Worm (Caenorhabditis elegans) whole organism, mixed stage, embryonic: ENCODE results near the gene peb-1.

Source experiments
- M03D4.4 ChIP-seq: sonication (generic microtip); optimal IDR thresholded peaks from 2 replicates; lab custom pipeline; 2017; ENCODE audit warnings: mild to moderate bottlenecking, missing genetic modification characterization, missing compliant biosample characterization
- bed-3 ChIP-seq: fragments of 200-800 bp; sonication (Bioruptor generic); optimal IDR thresholded peaks from 3 replicates; lab custom pipeline; 2018; ENCODE audit warnings: mild to moderate bottlenecking, missing genetic modification characterization, moderate library complexity, missing compliant biosample characterization
- blmp-1 ChIP-seq: fragments of 150-350 bp; optimal IDR thresholded peaks from 2 replicates; lab custom pipeline; 2014; ENCODE audit warnings: missing biosample characterization, missing genetic modification characterization
- ceh-43 ChIP-seq: fragments of 200-800 bp; sonication (Bioruptor generic); optimal IDR thresholded peaks from 2 replicates; lab custom pipeline; 2018; ENCODE audit warnings: mild to moderate bottlenecking, missing genetic modification characterization, moderate library complexity, missing compliant biosample characterization
- ceh-83 ChIP-seq: fragments of 200-800 bp; sonication (Bioruptor generic); optimal IDR thresholded peaks from 2 replicates; lab custom pipeline; 2018; ENCODE audit warnings: mild to moderate bottlenecking, missing genetic modification characterization, missing compliant biosample characterization
- cnd-1 ChIP-seq: fragments of 200-800 bp; sonication (Bioruptor generic); optimal IDR thresholded peaks from 2 replicates; lab custom pipeline; 2018; ENCODE audit warnings: mild to moderate bottlenecking, missing genetic modification characterization, missing compliant biosample characterization
- drap-1 ChIP-seq: fragments of 200-800 bp; sonication (Bioruptor generic); optimal IDR thresholded peaks from 3 replicates; lab custom pipeline; 2018; ENCODE audit warnings: mild to moderate bottlenecking, missing genetic modification characterization, missing compliant biosample characterization
- elt-1 ChIP-seq: sonication (generic microtip); optimal IDR thresholded peaks from 2 replicates; lab custom pipeline; 2017; ENCODE audit warnings: missing genetic modification characterization, mild to moderate bottlenecking, missing compliant biosample characterization, antibody characterized with exemption, moderate library complexity, borderline replicate concordance; ENCODE audit not compliant: insufficient read depth
- elt-3 ChIP-seq: fragments of 150-350 bp; optimal IDR thresholded peaks from 2 replicates; lab custom pipeline; 2014; ENCODE audit warnings: missing biosample characterization, missing genetic modification characterization
- flh-1 ChIP-seq: fragments of 200-800 bp; sonication (Bioruptor generic); optimal IDR thresholded peaks from 2 replicates; lab custom pipeline; 2018; ENCODE audit warnings: mild to moderate bottlenecking, missing genetic modification characterization, moderate library complexity, missing compliant biosample characterization
- ham-2 ChIP-seq: fragments of 200-800 bp; sonication (Bioruptor generic); optimal IDR thresholded peaks from 2 replicates; lab custom pipeline; 2018; ENCODE audit warnings: mild to moderate bottlenecking, missing genetic modification characterization, missing compliant biosample characterization
- hlh-1 ChIP-seq: fragments of 150-350 bp; optimal IDR thresholded peaks from 2 replicates; lab custom pipeline; 2014; ENCODE audit warnings: missing biosample characterization, missing genetic modification reagents, missing genetic modification characterization
- lin-13 ChIP-seq: fragments of 150-350 bp; optimal IDR thresholded peaks from 2 replicates; lab custom pipeline; 2014; ENCODE audit warnings: missing biosample characterization, missing genetic modification characterization
- mep-1 ChIP-seq: fragments of 150-350 bp; optimal IDR thresholded peaks from 2 replicates; lab custom pipeline; 2017; ENCODE audit warnings: missing biosample characterization, missing genetic modification reagents, missing genetic modification characterization, inconsistent platforms
- mls-2 ChIP-seq: sonication (generic microtip); optimal IDR thresholded peaks from 2 replicates; lab custom pipeline; 2016; ENCODE audit warnings: mild to moderate bottlenecking, missing genetic modification characterization, moderate library complexity, missing compliant biosample characterization
- nhr-12 ChIP-seq: fragments of 150-350 bp; optimal IDR thresholded peaks from 2 replicates; lab custom pipeline; 2014; ENCODE audit warnings: missing biosample characterization, missing genetic modification characterization
- nhr-2 ChIP-seq: fragments of 150-350 bp; optimal IDR thresholded peaks from 2 replicates; lab custom pipeline; 2014; ENCODE audit warnings: missing biosample characterization, missing genetic modification characterization
- nhr-237 ChIP-seq: fragments of 150-350 bp; optimal IDR thresholded peaks from 2 replicates; lab custom pipeline; 2014; ENCODE audit warnings: missing biosample characterization, missing genetic modification characterization
- sem-2 ChIP-seq: fragments of 200-800 bp; sonication (Bioruptor generic); optimal IDR thresholded peaks from 2 replicates; lab custom pipeline; 2018; ENCODE audit warnings: mild to moderate bottlenecking, missing genetic modification characterization, missing compliant biosample characterization
- snpc-4 ChIP-seq: fragments of 150-350 bp; optimal IDR thresholded peaks from 2 replicates; lab custom pipeline; 2014; ENCODE audit warnings: missing biosample characterization, missing genetic modification characterization
- sptf-1 ChIP-seq: sonication (generic microtip); optimal IDR thresholded peaks from 2 replicates; lab custom pipeline; 2017; ENCODE audit warnings: mild to moderate bottlenecking, missing genetic modification characterization, moderate library complexity, missing compliant biosample characterization
- tbx-8 ChIP-seq: fragments of 200-800 bp; sonication (Bioruptor generic); optimal IDR thresholded peaks from 2 replicates; lab custom pipeline; 2018; ENCODE audit warnings: mild to moderate bottlenecking, missing genetic modification characterization, moderate library complexity, missing compliant biosample characterization
- unc-120 ChIP-seq: sonication (generic microtip); optimal IDR thresholded peaks from 2 replicates; lab custom pipeline; 2017; ENCODE audit warnings: missing genetic modification characterization, missing compliant biosample characterization; ENCODE audit not compliant: poor library complexity, severe bottlenecking
- unc-39 ChIP-seq: fragments of 150-350 bp; optimal IDR thresholded peaks from 2 replicates; lab custom pipeline; 2014; ENCODE audit warnings: missing biosample characterization, missing genetic modification characterization
- unc-62 ChIP-seq: fragments of 150-350 bp; optimal IDR thresholded peaks from 2 replicates; lab custom pipeline; 2014; ENCODE audit warnings: missing biosample characterization, missing genetic modification reagents, missing genetic modification characterization
- zip-8 ChIP-seq: fragments of 150-350 bp; optimal IDR thresholded peaks from 2 replicates; lab custom pipeline; 2014; ENCODE audit warnings: missing biosample characterization, missing genetic modification characterization
- ztf-11 ChIP-seq: fragments of 150-350 bp; optimal IDR thresholded peaks from 2 replicates; lab custom pipeline; 2014; ENCODE audit warnings: missing biosample characterization, missing genetic modification characterization

Gene peb-1

DNA sequence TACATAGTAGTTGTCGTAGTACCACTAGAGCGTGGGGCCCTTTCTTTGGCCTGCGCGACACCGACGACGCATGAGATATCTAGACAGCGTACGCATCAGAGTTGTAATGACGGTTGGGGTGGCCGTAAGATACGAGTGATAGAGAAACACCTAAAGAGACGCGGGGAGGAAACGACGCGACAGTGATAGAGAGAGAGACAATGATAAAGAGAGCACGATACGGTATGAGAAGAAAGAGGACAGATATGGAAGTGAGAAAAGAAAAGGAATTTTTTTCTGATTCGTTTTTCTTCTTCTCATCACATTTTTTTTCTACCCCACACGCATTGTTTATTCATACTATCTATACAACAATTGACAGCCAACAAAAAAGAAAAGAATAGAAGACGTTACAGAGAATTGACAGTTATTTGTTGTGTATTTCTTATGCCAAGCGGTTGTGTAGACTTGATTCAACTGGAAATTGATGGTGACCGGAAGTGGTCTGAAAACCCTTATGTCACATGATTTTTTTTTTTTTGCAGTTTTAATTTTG lies 32.4 kb upstream of the peb-1 start:
- TF ChIP-seq sptf-1 (tag; lab: Kevin White, UChicago), result no peak
- TF ChIP-seq snpc-4 (tag; lab: Kevin White, UChicago), result no peak
- no peak for TF ChIP-seq unc-120
- no peak for TF ChIP-seq ham-2 (GFP tag; lab: Kevin White, UChicago)
- no peak for TF ChIP-seq bed-3
- no peak for TF ChIP-seq zip-8
- no peak for TF ChIP-seq ceh-83 (GFP tag; lab: Kevin White, UChicago)

DNA sequence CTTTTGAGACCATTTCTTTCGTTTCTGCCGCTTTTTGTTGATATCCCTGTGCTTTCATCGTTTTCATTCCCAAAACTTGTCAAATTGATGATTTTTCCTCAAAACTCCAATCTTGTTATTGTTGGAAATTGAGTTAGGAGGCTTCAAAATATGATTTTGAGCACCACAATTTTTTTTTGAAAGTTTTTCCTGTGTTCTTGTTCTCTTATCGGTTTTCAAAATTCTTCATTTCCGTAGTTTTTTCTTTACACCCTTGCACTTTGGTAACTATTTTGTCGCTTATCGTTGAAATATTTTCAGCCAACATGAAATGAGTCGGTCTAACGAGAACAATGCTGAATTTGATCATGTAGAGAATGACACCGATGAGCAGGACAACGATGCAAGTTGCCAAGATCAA lies 30.3 kb upstream of the peb-1 start, which contains the start of gene F48B9.1:
F48B9.1 (plus strand) TSS at position 301 of the 400 bp plus-strand sequence.
- TF ChIP-seq unc-62 (GFP tag; lab: Kevin White, UChicago), result no peak
- no peak for TF ChIP-seq sem-2 (GFP tag; lab: Kevin White, UChicago)

- TF ChIP-seq hlh-1 (tag; lab: Kevin White, UChicago) (peak; percentile 83), unc-39 (tag; lab: Kevin White, UChicago) (no peak), unc-120 (peak; percentile 29)
Measured at ce11 chrX:2188885-2189284, 22.0 kb upstream of the peb-1 start.

ce11 chrX:2190740-2191139 lies 20.1 kb upstream of the peb-1 start:
- no peak for TF ChIP-seq mls-2 (tag; lab: Kevin White, UChicago)
- no peak for TF ChIP-seq cnd-1 (tag; lab: Kevin White, UChicago)
- no peak for TF ChIP-seq sem-2 (GFP tag; lab: Kevin White, UChicago)
- no peak for TF ChIP-seq tbx-8 (GFP tag; lab: Kevin White, UChicago)
- no peak for TF ChIP-seq nhr-237 (tag; lab: Kevin White, UChicago)
- TF ChIP-seq elt-3, result no peak
- TF ChIP-seq unc-62 (GFP tag; lab: Kevin White, UChicago), result no peak
- TF ChIP-seq snpc-4 (tag; lab: Kevin White, UChicago), result no peak
- TF ChIP-seq mep-1, result no peak
- no peak for TF ChIP-seq nhr-2 (tag; lab: Kevin White, UChicago)
- no peak for TF ChIP-seq sptf-1 (tag; lab: Kevin White, UChicago)
- no peak for TF ChIP-seq flh-1 (GFP tag; lab: Kevin White, UChicago)
- TF ChIP-seq zip-8, result no peak
- TF ChIP-seq, all 35 proteins: peak for 0

- no peak for TF ChIP-seq zip-8
- TF ChIP-seq drap-1 (GFP tag; lab: Kevin White, UChicago), result no peak
- TF ChIP-seq sem-2 (GFP tag; lab: Kevin White, UChicago), result no peak
- TF ChIP-seq nhr-2 (tag; lab: Kevin White, UChicago), result no peak
- TF ChIP-seq ztf-11, result no peak
- no peak for TF ChIP-seq snpc-4 (tag; lab: Kevin White, UChicago)
- TF ChIP-seq ceh-43 (GFP tag; lab: Kevin White, UChicago), result no peak
- TF ChIP-seq flh-1 (GFP tag; lab: Kevin White, UChicago), result no peak
- no peak for TF ChIP-seq bed-3
Measured at ce11 chrX:2191925-2192554, 18.8 kb upstream of the peb-1 start, which contains the start of gene gap-1. gap-1 (plus strand) TSS chrX:2192504.

DNA sequence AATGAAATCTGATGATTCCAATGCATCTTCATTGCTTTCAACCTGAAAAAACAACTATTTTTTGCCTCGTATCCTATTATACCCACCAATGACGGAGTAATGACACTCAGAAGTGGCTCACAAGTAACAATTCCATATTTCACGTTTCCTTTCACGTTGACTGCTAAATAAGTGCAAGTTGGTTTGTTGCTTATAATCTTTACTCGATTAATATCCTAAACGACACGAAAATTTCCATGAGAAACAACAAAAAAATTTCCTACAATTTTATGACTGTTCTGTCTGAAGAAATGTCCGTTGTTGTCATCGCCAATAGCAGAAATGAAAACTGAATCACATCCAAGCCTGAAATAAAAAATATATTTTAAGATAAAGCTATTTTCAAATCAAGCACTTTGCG lies 13.4 kb upstream of the peb-1 start:
- TF ChIP-seq tbx-8 (GFP tag; lab: Kevin White, UChicago) (no peak), snpc-4 (tag; lab: Kevin White, UChicago) (no peak), ceh-43 (GFP tag; lab: Kevin White, UChicago) (no peak), ztf-11 (no peak), nhr-12 (tag; lab: Kevin White, UChicago) (no peak), elt-1 (tag; lab: Kevin White, UChicago) (no peak), blmp-1 (no peak), flh-1 (GFP tag; lab: Kevin White, UChicago) (no peak), drap-1 (GFP tag; lab: Kevin White, UChicago) (no peak), M03D4.4 (tag; lab: Kevin White, UChicago) (no peak), lin-13 (no peak), elt-3 (no peak), unc-39 (tag; lab: Kevin White, UChicago) (no peak), ceh-83 (GFP tag; lab: Kevin White, UChicago) (no peak)
